Fruit fly (Drosophila melanogaster) whole organism, embryonic: ENCODE data around the gene CG8870.
A peak's percentile ranks its signal among the peaks of the same experiment; 100 is the strongest.

Experiments
- Abd-B ChIP-seq: fragments of 200-800 bp; sonication (Bioruptor generic); optimal IDR thresholded peaks from 2 replicates; lab custom pipeline; 2018; ENCODE audit warnings: missing biosample characterization, mild to moderate bottlenecking, missing genetic modification characterization, moderate library complexity
- Awh ChIP-seq: fragments of 200-800 bp; sonication (Bioruptor generic); IDR thresholded peaks from 2 replicates; pipeline ENCODE4, ENCODE4 v1.3.6; 2022; ENCODE audit warnings: missing biosample characterization, missing genetic modification characterization
- BEAF-32 ChIP-seq: fragments of 200-800 bp; sonication (Bioruptor generic); optimal IDR thresholded peaks from 3 replicates; lab custom pipeline; 2017; ENCODE audit warnings: missing biosample characterization, missing genetic modification characterization, mild to moderate bottlenecking, moderate library complexity, missing genetic modification reagents
- CG10267 ChIP-seq: fragments of 200-800 bp; sonication (Bioruptor generic); optimal IDR thresholded peaks from 2 replicates; lab custom pipeline; 2018; ENCODE audit warnings: missing biosample characterization, mild to moderate bottlenecking, missing genetic modification characterization, moderate library complexity
- CG11504 ChIP-seq: fragments of 200-800 bp; sonication (Bioruptor generic); optimal IDR thresholded peaks from 3 replicates; lab custom pipeline; 2019; ENCODE audit warnings: missing biosample characterization, mild to moderate bottlenecking, missing genetic modification characterization, moderate library complexity
- CG12155 ChIP-seq: fragments of 200-800 bp; sonication (Bioruptor generic); optimal IDR thresholded peaks from 3 replicates; lab custom pipeline; 2016; ENCODE audit warnings: missing biosample characterization, missing genetic modification characterization
- CG12299 ChIP-seq: fragments of 200-800 bp; sonication (Bioruptor generic); optimal IDR thresholded peaks from 2 replicates; lab custom pipeline; 2018; ENCODE audit warnings: missing biosample characterization, mild to moderate bottlenecking, missing genetic modification characterization
- CG13287 ChIP-seq: fragments of 200-800 bp; sonication (Bioruptor generic); IDR thresholded peaks from 2 replicates; pipeline ENCODE4 v1.3.6; 2022; ENCODE audit warnings: missing biosample characterization, missing genetic modification characterization; ENCODE audit not compliant: partially characterized antibody
- CG13424 ChIP-seq: fragments of 200-800 bp; sonication (Bioruptor generic); optimal IDR thresholded peaks from 2 replicates; lab custom pipeline; 2019; ENCODE audit warnings: missing biosample characterization, mild to moderate bottlenecking, missing genetic modification characterization, moderate library complexity
- CG14710 ChIP-seq: fragments of 200-800 bp; sonication (Bioruptor generic); optimal IDR thresholded peaks from 3 replicates; lab custom pipeline; 2019; ENCODE audit warnings: missing biosample characterization, mild to moderate bottlenecking, missing genetic modification characterization, moderate library complexity
- CG1647 ChIP-seq: fragments of 200-800 bp; sonication (Bioruptor generic); optimal IDR thresholded peaks from 3 replicates; lab custom pipeline; 2016; ENCODE audit warnings: missing biosample characterization, missing genetic modification characterization
- CG32532 ChIP-seq: fragments of 200-800 bp; sonication (Bioruptor generic); IDR thresholded peaks from 2 replicates; pipeline ENCODE4 v1.3.6; 2022; ENCODE audit warnings: missing biosample characterization, missing genetic modification characterization
- CG34422 ChIP-seq: fragments of 200-800 bp; sonication (Bioruptor generic); IDR thresholded peaks from 3 replicates; pipeline ENCODE4 v1.3.6; 2022; ENCODE audit warnings: missing biosample characterization, missing genetic modification characterization
- CG3838 ChIP-seq: fragments of 200-800 bp; sonication (Bioruptor generic); optimal IDR thresholded peaks from 3 replicates; lab custom pipeline; 2016; ENCODE audit warnings: missing biosample characterization, missing genetic modification characterization
- CG3847 ChIP-seq: fragments of 200-800 bp; sonication (Bioruptor generic); IDR thresholded peaks from 2 replicates; pipeline ENCODE4 v1.3.6; 2022; ENCODE audit warnings: missing biosample characterization, missing genetic modification characterization
- CG3995 ChIP-seq: fragments of 200-800 bp; sonication (Bioruptor generic); optimal IDR thresholded peaks from 3 replicates; lab custom pipeline; 2016; ENCODE audit warnings: missing biosample characterization, missing genetic modification characterization
- CG4617 ChIP-seq: fragments of 200-800 bp; sonication (Bioruptor generic); optimal IDR thresholded peaks from 3 replicates; lab custom pipeline; 2016; ENCODE audit warnings: missing biosample characterization, missing genetic modification characterization, borderline replicate concordance
- CG6854 ChIP-seq: fragments of 200-800 bp; sonication (Bioruptor generic); optimal IDR thresholded peaks from 3 replicates; lab custom pipeline; 2017; ENCODE audit warnings: missing biosample characterization, mild to moderate bottlenecking, missing genetic modification characterization
- CG8478 ChIP-seq: fragments of >200 bp; optimal IDR thresholded peaks from 2 replicates; lab custom pipeline; 2018
- Camta ChIP-seq: fragments of 200-800 bp; sonication (Bioruptor generic); optimal IDR thresholded peaks from 2 replicates; lab custom pipeline; 2016; ENCODE audit warnings: missing biosample characterization, missing genetic modification characterization
- D19B ChIP-seq: fragments of 200-800 bp; sonication (Bioruptor generic); optimal IDR thresholded peaks from 2 replicates; lab custom pipeline; 2017; ENCODE audit warnings: missing biosample characterization, mild to moderate bottlenecking, missing genetic modification characterization
- Dp ChIP-seq: fragments of 200-800 bp; sonication (Bioruptor generic); optimal IDR thresholded peaks from 2 replicates; lab custom pipeline; 2018; ENCODE audit warnings: missing biosample characterization, mild to moderate bottlenecking, missing genetic modification characterization, moderate library complexity
- Gug ChIP-seq: fragments of 200-800 bp; sonication (Bioruptor generic); IDR thresholded peaks from 4 replicates; pipeline ENCODE4 v1.3.6; 2022; ENCODE audit warnings: missing biosample characterization, missing genetic modification characterization
- MBD-R2 ChIP-seq: fragments of 200-800 bp; sonication (Bioruptor generic); IDR thresholded peaks from 2 replicates; pipeline ENCODE4 v1.3.6; 2022; ENCODE audit warnings: missing biosample characterization, missing genetic modification characterization
- MESR4 ChIP-seq: fragments of 200-800 bp; sonication (Bioruptor generic); optimal IDR thresholded peaks from 2 replicates; lab custom pipeline; 2018; ENCODE audit warnings: missing biosample characterization, mild to moderate bottlenecking, missing genetic modification characterization, moderate library complexity
- Med ChIP-seq: fragments of 200-800 bp; sonication (Bioruptor generic); peaks from one replicate; lab custom pipeline; 2016; ENCODE audit warnings: missing biosample characterization, missing genetic modification characterization, mild to moderate bottlenecking, inconsistent platforms, moderate library complexity
- Myb ChIP-seq: fragments of 200-800 bp; sonication (Bioruptor generic); optimal IDR thresholded peaks from 2 replicates; lab custom pipeline; 2016; ENCODE audit warnings: missing biosample characterization, missing genetic modification characterization
- Neu2 ChIP-seq: fragments of 200-800 bp; sonication (Bioruptor generic); optimal IDR thresholded peaks from 3 replicates; lab custom pipeline; 2016; ENCODE audit warnings: missing biosample characterization, missing genetic modification characterization, borderline replicate concordance
- Nf-YA ChIP-seq: fragments of 200-800 bp; sonication (Bioruptor generic); IDR thresholded peaks from 2 replicates; pipeline ENCODE4 v1.3.6; 2022; ENCODE audit warnings: missing biosample characterization, missing genetic modification characterization
- YL-1 ChIP-seq: fragments of 200-800 bp; sonication (Bioruptor generic); optimal IDR thresholded peaks from 3 replicates; lab custom pipeline; 2017; ENCODE audit warnings: missing biosample characterization, mild to moderate bottlenecking, missing genetic modification characterization
- az2 ChIP-seq: fragments of 200-800 bp; sonication (Bioruptor generic); optimal IDR thresholded peaks from 3 replicates; lab custom pipeline; 2016; ENCODE audit warnings: missing biosample characterization, missing genetic modification characterization
- bbx ChIP-seq: fragments of 200-800 bp; sonication (Bioruptor generic); IDR thresholded peaks from 2 replicates; pipeline ENCODE4 v1.3.6; 2022; ENCODE audit warnings: missing biosample characterization, missing genetic modification characterization; ENCODE audit not compliant: partially characterized antibody
- crp ChIP-seq, 2 experiments: fragments of 200-800 bp; sonication (Bioruptor generic); optimal IDR thresholded peaks; 2 replicates in 1 of 2; 3 replicates in 1 of 2; lab custom pipeline; 2017; ENCODE audit warnings: missing biosample characterization in 2 of 2, missing genetic modification characterization in 2 of 2, mild to moderate bottlenecking in 1 of 2, moderate library complexity in 1 of 2
- exex ChIP-seq: fragments of 200-800 bp; sonication (Bioruptor generic); optimal IDR thresholded peaks from 4 replicates; lab custom pipeline; 2018; ENCODE audit warnings: missing biosample characterization, mild to moderate bottlenecking, missing genetic modification characterization, moderate library complexity
- gce ChIP-seq: fragments of 200-800 bp; sonication (Bioruptor generic); IDR thresholded peaks from 3 replicates; pipeline ENCODE4 v1.3.6; 2022; ENCODE audit warnings: missing biosample characterization, missing genetic modification characterization
- gt ChIP-seq: fragments of 200-800 bp; sonication (Bioruptor generic); IDR thresholded peaks from 2 replicates; pipeline ENCODE4 v1.3.6; 2022; ENCODE audit warnings: missing biosample characterization, missing genetic modification characterization
- insv ChIP-seq, 2 experiments: fragments of 200-800 bp; sonication (Bioruptor generic); optimal IDR thresholded peaks; 3 replicates each; lab custom pipeline; 2016 to 2018; ENCODE audit warnings: missing biosample characterization in 2 of 2, missing genetic modification characterization in 2 of 2
- mirr ChIP-seq: fragments of 200-800 bp; sonication (Bioruptor generic); optimal IDR thresholded peaks from 3 replicates; lab custom pipeline; 2018; ENCODE audit warnings: missing biosample characterization, mild to moderate bottlenecking, missing genetic modification characterization
- mld ChIP-seq: fragments of 200-800 bp; sonication (Bioruptor generic); IDR thresholded peaks from 3 replicates; pipeline ENCODE4 v1.3.6; 2022; ENCODE audit warnings: missing biosample characterization, missing genetic modification characterization; ENCODE audit not compliant: partially characterized antibody
- nom ChIP-seq: fragments of 200-800 bp; sonication (Bioruptor generic); optimal IDR thresholded peaks from 2 replicates; lab custom pipeline; 2017; ENCODE audit warnings: missing biosample characterization, missing genetic modification characterization, mild to moderate bottlenecking, moderate library complexity, missing genetic modification reagents
- onecut ChIP-seq: fragments of 200-800 bp; sonication (Bioruptor generic); IDR thresholded peaks from 2 replicates; pipeline ENCODE4 v1.3.6; 2022; ENCODE audit warnings: missing biosample characterization, missing genetic modification characterization
- rib ChIP-seq: fragments of 200-800 bp; sonication (Bioruptor generic); IDR thresholded peaks from 2 replicates; pipeline ENCODE4 v1.3.6; 2022; ENCODE audit warnings: missing biosample characterization, missing genetic modification characterization
- tap ChIP-seq: fragments of 200-800 bp; optimal IDR thresholded peaks from 3 replicates; lab custom pipeline; 2019; ENCODE audit warnings: missing biosample characterization, mild to moderate bottlenecking, missing genetic modification characterization, moderate library complexity
- trem ChIP-seq: fragments of 200-800 bp; optimal IDR thresholded peaks from 3 replicates; lab custom pipeline; 2019; ENCODE audit warnings: missing biosample characterization, mild to moderate bottlenecking, missing genetic modification characterization, moderate library complexity
- twi ChIP-seq: fragments of 200-800 bp; optimal IDR thresholded peaks from 2 replicates; lab custom pipeline; 2019; ENCODE audit warnings: missing biosample characterization, mild to moderate bottlenecking, missing genetic modification characterization, moderate library complexity
- tx ChIP-seq: fragments of 200-800 bp; sonication (Bioruptor generic); optimal IDR thresholded peaks from 2 replicates; lab custom pipeline; 2016; ENCODE audit warnings: missing biosample characterization, missing genetic modification characterization
- unc-4 ChIP-seq: fragments of 200-800 bp; sonication (Bioruptor generic); IDR thresholded peaks from 2 replicates; pipeline ENCODE4 v1.3.6; 2022; ENCODE audit warnings: missing biosample characterization, missing genetic modification characterization; ENCODE audit not compliant: partially characterized antibody
- zen2 ChIP-seq: fragments of 200-800 bp; sonication (Bioruptor generic); IDR thresholded peaks from 3 replicates; pipeline ENCODE4 v1.3.6; 2022; ENCODE audit warnings: missing biosample characterization, missing genetic modification characterization; ENCODE audit not compliant: partially characterized antibody

CG8870 gene

dm6 chr3R:13388160-13388870 lies 8.7 kb downstream of the CG8870 start, which contains the start of gene CG9799:
CG9799 (minus strand) TSS chr3R:13388709.
- no peak for TF ChIP-seq Gug (GFP tag; lab: Robert Waterston, UW)
- TF ChIP-seq gce = peak; percentile 7; the same call in 1 of the 3 replicates
- peak; percentile 84; the same call in 2 of the 3 replicates for TF ChIP-seq CG34422
- TF ChIP-seq zen2 (GFP tag; lab: Robert Waterston, UW) = peak; percentile 9; the same call in 1 of the 3 replicates
- no peak for TF ChIP-seq CG13424 (tag; lab: Kevin White, UChicago)
- TF ChIP-seq CG12155 = no peak
- TF ChIP-seq mirr (GFP tag; lab: Kevin White, UChicago) = no peak
- peak; percentile 44 for TF ChIP-seq CG4617 (GFP tag; lab: Kevin White, UChicago)
- peak; percentile 57 for TF ChIP-seq CG3995 (GFP tag; lab: Kevin White, UChicago)
- TF ChIP-seq CG6854 (GFP tag; lab: Kevin White, UChicago) = no peak
- TF ChIP-seq CG8478 (lab: Kevin White, UChicago) = no peak
- TF ChIP-seq MESR4 (GFP tag; lab: Kevin White, UChicago) = peak; percentile 71
- TF ChIP-seq unc-4 (GFP tag; lab: Robert Waterston, UW) = peak; percentile 44; the same call in 1 of the 2 replicates
- TF ChIP-seq CG13287 = peak; percentile 46; the same call in 1 of the 2 replicates
- TF ChIP-seq CG3838 = no peak
- TF ChIP-seq CG12299 (tag; lab: Kevin White, UChicago) = no peak
- TF ChIP-seq D19B (GFP tag; lab: Kevin White, UChicago) = no peak
- TF ChIP-seq CG1647 (GFP tag; lab: Kevin White, UChicago) = no peak
- peak; percentile 38 for TF ChIP-seq CG14710 (tag; lab: Kevin White, UChicago)
- TF ChIP-seq twi = peak; percentile 79
- TF ChIP-seq tap (tag; lab: Kevin White, UChicago) = no peak
- TF ChIP-seq nom (GFP tag; lab: Kevin White, UChicago) = no peak
- TF ChIP-seq onecut (GFP tag; lab: Robert Waterston, UW) = peak; percentile 70
- peak; percentile 52 for TF ChIP-seq Myb (GFP tag; lab: Kevin White, UChicago)
- peak; percentile 32 for TF ChIP-seq trem (tag; lab: Kevin White, UChicago)
- no peak for TF ChIP-seq rib
- TF ChIP-seq MBD-R2 (GFP tag; lab: Robert Waterston, UW) = peak; percentile 42; the same call in 1 of the 2 replicates
- TF ChIP-seq Camta (GFP tag; lab: Kevin White, UChicago) = no peak
- 0 out of 3 replicates have a peak, but pooled peaks have one; percentile 14 for TF ChIP-seq mld (GFP tag; lab: Robert Waterston, UW)
- TF ChIP-seq YL-1 (GFP tag; lab: Kevin White, UChicago) = peak; percentile 66
- no peak for TF ChIP-seq Neu2 (GFP tag; lab: Kevin White, UChicago)
- TF ChIP-seq CG10267 = peak; percentile 22
- peak in 1 of 2 experiments; percentile 54 for TF ChIP-seq crp (GFP tag; optimal IDR thresholded peaks at IDR 0.05; lab: Kevin White, UChicago)
- TF ChIP-seq bbx (GFP tag; lab: Robert Waterston, UW) = 0 out of 2 replicates have a peak, but pooled peaks have one; percentile 26
- peak; percentile 42; the same call in 1 of the 2 replicates for TF ChIP-seq gt (GFP tag; lab: Robert Waterston, UW)
- TF ChIP-seq BEAF-32 (GFP tag; lab: Kevin White, UChicago) = peak; percentile 24
- no peak for TF ChIP-seq Nf-YA (GFP tag; lab: Robert Waterston, UW)
- peak in 1 of 2 experiments; percentile 38 for TF ChIP-seq insv (GFP tag; optimal IDR thresholded peaks at IDR 0.05; lab: Kevin White, UChicago)
- peak; percentile 56 for TF ChIP-seq CG32532
- no peak for TF ChIP-seq exex (tag; lab: Kevin White, UChicago)
- TF ChIP-seq Med = peak; percentile 59
- TF ChIP-seq tx (GFP tag; lab: Kevin White, UChicago) = no peak
- no peak for TF ChIP-seq az2
- TF ChIP-seq Abd-B (GFP tag; lab: Kevin White, UChicago) = peak; percentile 51
- TF ChIP-seq CG11504 (tag; lab: Kevin White, UChicago) = peak; percentile 95
- peak; percentile 50; the same call in 1 of the 2 replicates for TF ChIP-seq Awh (GFP tag; lab: Robert Waterston, UW)
- peak; percentile 7; the same call in 1 of the 2 replicates for TF ChIP-seq CG3847 (GFP tag; lab: Robert Waterston, UW)
- TF ChIP-seq Dp (GFP tag; lab: Kevin White, UChicago) = peak; percentile 92
